Fruit fly (Drosophila melanogaster) ovary, adult (tissue): ENCODE results near the gene ppk18.

Experiments
- CG17801 ChIP-seq: fragments of 200-800 bp; optimal IDR thresholded peaks from 2 replicates; lab custom pipeline; 2019; ENCODE audit warnings: missing biosample characterization, mild to moderate bottlenecking, missing genetic modification characterization, moderate library complexity; ENCODE audit not compliant: partially characterized antibody

Gene ppk18

DNA sequence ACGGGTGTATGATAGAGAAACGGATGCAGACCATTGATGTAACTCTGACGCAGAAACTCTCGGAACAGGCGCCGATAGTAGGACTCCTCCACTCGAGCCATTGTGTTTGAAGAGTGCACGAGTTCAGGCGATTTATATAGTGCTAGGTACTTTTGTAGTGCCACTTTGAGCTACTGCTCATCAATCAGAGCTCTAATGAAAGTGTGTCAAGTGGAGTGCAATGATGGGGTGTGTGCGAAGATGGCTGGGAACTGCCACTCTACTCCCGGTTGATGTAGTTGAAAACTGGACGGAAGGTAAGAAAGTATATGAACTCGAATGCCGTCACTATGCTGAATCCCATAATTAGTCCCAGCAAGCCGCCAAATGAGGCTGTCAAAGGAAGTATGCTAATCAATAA lies at the start of gene ppk18:
Gene ppk18, minus strand, starts transcription at position 101 of the 400 bp plus-strand sequence.
- no peak for TF ChIP-seq CG17801

DNA sequence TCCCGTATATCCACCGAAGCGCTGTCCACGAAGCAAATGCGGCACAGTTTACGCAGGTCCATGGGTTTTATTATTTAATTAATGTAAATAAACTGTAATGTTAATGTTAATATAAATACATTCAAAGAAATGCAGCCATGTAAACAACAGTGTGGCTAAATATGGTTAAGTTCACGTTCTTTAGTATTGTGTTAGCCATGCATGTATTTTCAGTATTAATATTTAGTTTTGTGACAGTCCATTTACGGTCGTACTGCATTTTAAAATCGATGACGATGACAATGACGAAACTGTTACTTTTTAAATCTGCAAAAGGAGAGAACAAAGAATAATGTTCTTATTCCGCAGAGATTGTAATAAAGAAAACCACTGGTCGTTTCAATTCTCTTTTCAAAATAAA lies 22.1 kb upstream of the ppk18 start, which contains the start of gene CG13123:
Gene CG13123, minus strand, starts transcription at position 163 of the 400 bp plus-strand sequence.
- no peak for TF ChIP-seq CG17801

- peak; percentile 53 for TF ChIP-seq CG17801
Observed at dm6 chr2L:9790535-9790992, 19.8 kb upstream of the ppk18 start, which contains the start of gene CG4036. Gene CG4036 (plus strand): TSS chr2L:9790882.

- no peak for TF ChIP-seq CG17801
Observed at dm6 chr2L:9785917-9786432, 15.2 kb upstream of the ppk18 start.

DNA sequence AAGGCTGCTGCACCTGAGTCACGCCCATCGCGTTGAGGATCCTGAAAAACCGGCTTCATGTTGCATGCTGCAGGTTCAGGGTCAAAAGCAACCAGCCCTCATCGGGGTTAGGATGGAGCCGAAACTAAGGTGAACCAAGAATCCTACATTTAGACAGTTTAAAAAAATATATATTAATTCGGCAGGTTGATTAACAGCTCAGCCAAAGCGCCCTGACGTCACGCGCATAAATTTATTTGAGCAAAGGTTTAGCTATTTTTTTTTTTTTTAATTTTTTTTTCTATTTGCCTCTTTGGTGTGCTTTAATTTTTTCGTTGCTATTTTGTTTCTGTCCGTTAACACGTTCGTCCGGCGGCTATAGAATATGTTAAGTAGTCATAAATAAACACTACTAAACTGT lies 13.7 kb upstream of the ppk18 start:
- no peak for TF ChIP-seq CG17801

dm6 chr2L:9783130-9783529 lies 12.3 kb upstream of the ppk18 start:
- no peak for TF ChIP-seq CG17801

DNA sequence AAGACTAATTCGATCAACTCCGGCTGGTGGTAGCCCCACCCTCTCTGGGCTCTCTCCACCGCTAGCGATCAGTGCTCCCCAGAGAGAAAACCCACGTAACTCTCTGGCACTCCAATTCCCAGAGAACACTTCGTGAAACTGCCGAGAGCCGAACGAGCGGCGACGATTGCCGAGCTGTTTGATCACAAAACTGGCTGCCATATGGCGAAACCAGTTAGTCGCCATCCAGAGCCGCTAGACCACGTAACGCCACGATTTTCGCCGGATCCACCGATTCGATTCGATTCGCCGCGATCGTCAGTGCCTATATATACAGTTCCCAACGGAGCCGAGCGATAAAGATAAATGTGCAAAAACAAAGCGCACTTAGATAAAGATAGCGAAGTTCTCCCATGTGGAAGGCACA lies 11.4 kb upstream of the ppk18 start, which contains the start of gene IP3K1:
Gene IP3K1, plus strand, starts transcription at position 209 of the 406 bp plus-strand sequence.
- peak; percentile 85 for TF ChIP-seq CG17801

DNA sequence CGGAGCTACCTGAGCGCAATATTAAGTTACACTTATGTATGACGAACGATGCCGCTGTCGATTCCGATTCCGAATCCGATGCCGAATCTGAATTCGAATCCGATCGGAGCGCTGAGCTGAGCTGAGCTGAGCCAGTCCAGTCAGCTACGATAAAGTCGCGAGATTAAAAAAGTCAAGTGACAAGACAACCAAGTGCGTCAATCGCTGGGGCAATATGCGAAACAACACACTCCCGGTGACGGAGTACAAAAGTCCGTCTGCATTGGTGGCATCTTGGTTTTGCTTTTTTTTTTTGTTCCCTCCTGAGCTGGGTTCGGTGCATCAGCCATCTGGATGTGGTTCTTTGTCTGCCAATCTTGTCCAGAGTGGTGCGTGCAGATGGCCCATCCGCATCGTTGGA lies 9.0 kb upstream of the ppk18 start:
- TF ChIP-seq CG17801, result no peak

dm6 chr2L:9779147-9779546 lies 8.4 kb upstream of the ppk18 start:
- peak; percentile 17 for TF ChIP-seq CG17801

DNA sequence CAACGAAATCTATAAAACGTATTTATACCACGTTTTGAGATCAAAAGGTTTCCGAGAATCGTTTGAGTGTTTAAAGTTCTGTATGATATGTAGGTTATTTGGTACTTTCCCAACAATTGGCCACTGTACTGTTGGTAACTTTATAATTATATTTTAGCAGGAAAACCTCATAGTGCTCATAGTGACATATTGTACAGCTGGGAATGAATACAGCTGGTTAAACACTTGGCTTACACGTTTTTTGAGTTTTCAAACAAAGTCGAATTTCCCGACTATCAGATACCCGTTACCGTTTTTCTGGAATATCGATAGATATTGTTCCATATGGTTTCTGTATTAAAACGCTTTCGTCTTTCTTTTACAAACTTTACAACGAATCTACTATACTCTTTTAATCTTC lies 7.6 kb upstream of the ppk18 start:
- TF ChIP-seq CG17801, result no peak

- TF ChIP-seq CG17801, result no peak
Observed at dm6 chr2L:9777927-9778326, 7.1 kb upstream of the ppk18 start.

DNA sequence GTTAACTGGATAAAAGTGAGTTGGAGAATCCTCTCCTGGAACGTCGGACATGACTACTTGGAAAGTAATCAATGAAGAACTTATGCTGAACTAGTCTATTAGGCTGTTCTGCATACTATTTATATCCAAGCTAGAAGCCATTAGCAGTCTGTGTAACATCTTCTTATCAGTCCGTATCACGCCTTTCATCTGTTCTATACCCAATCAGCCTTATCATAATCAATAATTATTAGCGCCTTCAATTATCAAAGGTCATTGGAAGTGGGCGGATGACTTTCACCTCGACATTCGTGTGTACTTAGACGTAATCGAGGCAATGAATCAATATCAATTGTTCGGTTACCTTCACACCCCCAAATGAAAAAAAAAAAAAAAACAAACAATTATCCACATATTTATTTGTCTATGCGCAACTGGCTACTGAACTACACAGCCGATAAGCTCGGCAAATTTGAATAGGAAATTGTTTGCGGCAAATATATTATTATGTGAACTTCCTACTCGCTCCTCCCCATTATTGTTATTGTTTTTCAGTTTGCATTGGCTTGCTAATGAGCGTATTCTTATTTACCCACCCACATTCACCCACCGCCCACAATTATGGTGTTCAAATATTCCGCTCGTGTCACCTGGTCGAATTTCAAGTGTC lies 4.3 kb upstream of the ppk18 start, which contains the start of the genes ppk11 and ppk16:
Gene ppk11, minus strand, starts transcription at position 51 of the 649 bp plus-strand sequence.
Gene ppk16, minus strand, starts transcription at position 51 of the 649 bp plus-strand sequence.
- no peak for TF ChIP-seq CG17801

DNA sequence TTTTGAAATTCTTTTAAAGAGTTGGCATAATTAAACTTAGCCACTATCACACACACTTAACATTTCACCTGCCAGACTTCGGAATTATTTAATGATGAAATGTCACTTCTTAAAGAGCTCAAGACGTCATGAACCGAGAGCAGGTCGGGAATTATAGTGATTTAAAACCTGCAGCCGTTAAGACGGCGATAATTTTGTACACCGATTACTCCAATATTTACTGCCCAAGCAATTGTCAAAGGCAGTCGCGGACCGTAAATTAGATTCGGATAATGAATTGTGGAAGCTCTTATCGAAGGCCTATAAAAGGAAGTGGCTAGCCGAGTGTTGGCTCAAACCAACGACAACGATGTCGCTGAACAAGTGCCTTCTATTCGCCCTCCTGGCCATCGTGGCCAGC lies 2.1 kb downstream of the ppk18 start, which contains the start of gene CG17633:
Gene CG17633, plus strand, starts transcription at position 326 of the 400 bp plus-strand sequence.
- no peak for TF ChIP-seq CG17801

DNA sequence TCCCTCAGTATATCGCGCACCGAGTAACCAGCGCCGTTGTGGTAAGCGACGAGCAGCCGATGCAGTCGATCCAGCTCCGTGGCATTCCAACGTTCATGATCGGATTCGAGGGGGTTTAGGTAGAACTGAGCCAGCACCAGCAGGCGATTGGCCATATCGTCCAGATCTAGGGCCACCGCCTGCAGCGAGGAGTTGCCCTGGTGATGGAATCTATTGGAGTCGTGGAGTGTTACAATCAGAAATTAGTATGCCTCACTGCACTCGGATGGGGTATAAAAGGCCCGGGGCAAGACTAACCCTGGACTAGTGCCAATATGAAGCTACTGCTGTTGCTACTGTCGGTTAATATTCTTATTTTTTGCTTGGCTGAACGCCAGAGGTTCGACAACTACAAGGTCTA lies 4.0 kb downstream of the ppk18 start, which contains the start of gene CG4017:
Gene CG4017, plus strand, starts transcription at position 301 of the 400 bp plus-strand sequence.
- no peak for TF ChIP-seq CG17801

DNA sequence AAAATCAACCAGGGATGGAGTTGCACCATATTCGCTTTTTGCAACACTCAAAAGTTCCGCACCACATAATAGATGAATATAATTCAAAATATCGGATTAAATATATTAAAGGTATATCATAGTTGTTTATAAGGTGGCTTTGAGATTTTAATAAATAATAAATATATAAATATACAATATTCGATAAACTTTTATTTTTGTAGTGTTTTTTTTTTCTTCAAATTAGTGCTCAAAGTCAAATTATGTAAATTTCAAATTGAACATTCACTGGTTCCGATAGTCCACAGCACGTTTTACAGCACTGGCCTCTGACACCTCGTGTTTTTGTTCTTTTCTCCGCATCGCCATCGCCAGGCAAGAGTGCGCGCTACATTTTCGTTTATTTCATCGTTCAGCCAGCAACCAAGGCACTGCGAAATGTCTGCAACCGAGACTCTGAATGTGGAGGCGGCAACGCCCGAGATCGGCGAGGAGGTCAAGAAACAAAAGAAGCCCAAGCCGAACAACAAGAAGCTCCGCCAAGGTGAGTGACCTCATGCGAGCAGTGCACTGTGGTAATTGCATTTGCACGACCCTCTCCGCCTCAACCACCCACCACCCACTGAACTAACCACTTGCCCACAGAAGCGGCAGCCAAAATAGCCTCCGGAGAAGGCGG lies 7.5 kb downstream of the ppk18 start, which contains the start of the genes Taf11 and und:
Gene Taf11, minus strand, starts transcription at position 51 of the 658 bp plus-strand sequence.
Gene und, plus strand, starts transcription at position 158 of the 658 bp plus-strand sequence.
- TF ChIP-seq CG17801, result peak; percentile 57

dm6 chr2L:9758856-9759255 lies 11.9 kb downstream of the ppk18 start:
- no peak for TF ChIP-seq CG17801
